Worm (Caenorhabditis elegans) whole organism, L1 larva: Measurements from ENCODE around the gene emc-5.

Experiments used
- egl-13 ChIP-seq: sonication (generic microtip); optimal IDR thresholded peaks from 2 replicates; lab custom pipeline; 2016; ENCODE audit warnings: missing genotype, missing genetic modification reagents, missing genetic modification characterization, missing compliant biosample characterization
- fkh-10 ChIP-seq: sonication (generic microtip); optimal IDR thresholded peaks from 2 replicates; lab custom pipeline; 2017; ENCODE audit warnings: missing biosample characterization, missing genetic modification reagents, missing genetic modification characterization
- fos-1 ChIP-seq: fragments of 150-350 bp; optimal IDR thresholded peaks from 2 replicates; lab custom pipeline; 2014; ENCODE audit warnings: missing biosample characterization, missing genetic modification characterization
- nhr-11 ChIP-seq: fragments of 150-350 bp; optimal IDR thresholded peaks from 2 replicates; lab custom pipeline; 2014; ENCODE audit warnings: missing biosample characterization, missing genetic modification characterization
- nhr-90 ChIP-seq: sonication (generic microtip); optimal IDR thresholded peaks from 2 replicates; lab custom pipeline; 2016; ENCODE audit warnings: mild to moderate bottlenecking, missing genetic modification characterization, missing compliant biosample characterization; ENCODE audit not compliant: poor library complexity
- pag-3 ChIP-seq: sonication (generic microtip); optimal IDR thresholded peaks from 2 replicates; lab custom pipeline; 2017; ENCODE audit warnings: missing genetic modification characterization, mild to moderate bottlenecking, missing compliant biosample characterization, antibody characterized with exemption, borderline replicate concordance; ENCODE audit not compliant: insufficient read depth
- pqm-1 ChIP-seq: sonication (generic microtip); optimal IDR thresholded peaks from 3 replicates; lab custom pipeline; 2017; ENCODE audit warnings: missing biosample characterization, missing genetic modification characterization
- rnt-1 ChIP-seq: sonication (generic microtip); optimal IDR thresholded peaks from 2 replicates; lab custom pipeline; 2016; ENCODE audit warnings: mild to moderate bottlenecking, missing genetic modification characterization, moderate library complexity, missing compliant biosample characterization
- xbp-1 ChIP-seq: sonication (generic microtip); optimal IDR thresholded peaks from 2 replicates; lab custom pipeline; 2016; ENCODE audit warnings: missing genetic modification characterization, missing compliant biosample characterization
- zag-1 ChIP-seq: fragments of 150-350 bp; optimal IDR thresholded peaks from 2 replicates; lab custom pipeline; 2014; ENCODE audit warnings: missing biosample characterization, missing genetic modification characterization
- ztf-11 ChIP-seq, 2 experiments: sonication (generic microtip); optimal IDR thresholded peaks; 2 replicates each; lab custom pipeline; 2016 to 2017; ENCODE audit warnings: missing genetic modification characterization in 2 of 2, missing biosample characterization in 1 of 2, missing compliant biosample characterization in 1 of 2

DNA sequence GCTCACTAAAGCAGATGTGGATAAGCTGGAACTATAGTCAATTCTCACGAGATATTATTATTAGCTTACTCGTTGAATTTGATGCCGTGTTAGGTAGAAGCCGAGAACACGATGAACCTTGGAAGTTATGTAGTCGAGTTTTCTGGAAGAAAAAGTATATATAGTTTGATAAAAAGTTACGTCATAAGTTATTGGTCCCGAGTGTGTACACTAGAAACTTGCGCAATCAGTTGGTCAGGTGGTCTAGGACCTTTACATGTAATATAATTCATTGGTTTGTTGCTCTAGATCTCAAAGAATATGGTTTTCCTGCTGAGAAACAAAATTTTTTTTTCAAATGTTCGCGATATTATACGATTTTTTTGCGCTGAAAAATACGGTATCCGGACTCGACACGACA lies 39.3 kb downstream of the emc-5 start:
- no peak for TF ChIP-seq fos-1
- TF ChIP-seq nhr-90 (tag; lab: Kevin White, UChicago), result no peak
- TF ChIP-seq zag-1 (tag; lab: Kevin White, UChicago), result no peak
- no peak for TF ChIP-seq ztf-11 (tag; optimal IDR thresholded peaks at IDR 0.05; lab: Kevin White, UChicago)
- TF ChIP-seq xbp-1 (tag; lab: Kevin White, UChicago), result no peak
- TF ChIP-seq egl-13 (tag; lab: Kevin White, UChicago), result no peak
- no peak for TF ChIP-seq nhr-11
- no peak for TF ChIP-seq rnt-1 (tag; lab: Kevin White, UChicago)
- TF ChIP-seq pag-3 (tag; lab: Kevin White, UChicago), result no peak
- TF ChIP-seq fkh-10 (GFP tag; lab: Kevin White, UChicago), result no peak
- TF ChIP-seq pqm-1 (tag; lab: Kevin White, UChicago), result no peak
